Worm (Caenorhabditis elegans): Measurements from ENCODE around the gene tag-340.

- TF ChIP-seq klf-2 (GFP tag; conservative IDR thresholded peaks at IDR 0.05) = no peak
- TF ChIP-seq flt-1 (GFP tag; IDR thresholded peaks at IDR 0.05) = peak; percentile 84
- TF ChIP-seq tab-1 (GFP tag; IDR thresholded peaks at IDR 0.05) = no peak
- no peak for TF ChIP-seq med-1 (GFP tag; optimal IDR thresholded peaks at IDR 0.05; ENCODE audit: insufficient read depth)
- peak; percentile 95 for TF ChIP-seq cog-1 (tag; optimal IDR thresholded peaks at IDR 0.05)
- peak; percentile 94 for TF ChIP-seq ztf-23 (GFP tag; IDR thresholded peaks at IDR 0.05)
- no peak for TF ChIP-seq ztf-29 (GFP tag; IDR thresholded peaks at IDR 0.05)
These were observed 580 bp upstream of the tag-340 start for ce11 chrIII:4899728-4900127.

Measured in whole organism, midembryonic.